Worm (Caenorhabditis elegans) whole organism, young adult: ENCODE data around the gene cyp-33E1.

ENCODE experiments used
- C06A6.2 ChIP-seq: fragments of 200-800 bp; sonication (Bioruptor generic); conservative IDR thresholded peaks from 2 replicates; pipeline ENCODE4 v1.3.6; 2022; ENCODE audit warnings: missing genetic modification characterization, missing compliant biosample characterization
- C17E4.6 ChIP-seq: fragments of 200-800 bp; sonication (Bioruptor generic); IDR thresholded peaks from 2 replicates; pipeline ENCODE4 v1.3.6; 2022; ENCODE audit warnings: missing genetic modification reagents, missing genetic modification characterization, missing compliant biosample characterization
- F23B12.7 ChIP-seq: sonication (generic microtip); optimal IDR thresholded peaks from 2 replicates; lab custom pipeline; 2017; ENCODE audit warnings: missing genetic modification characterization, mild to moderate bottlenecking, missing compliant biosample characterization, antibody characterized with exemption, moderate library complexity; ENCODE audit not compliant: insufficient read depth
- F33H1.4 ChIP-seq: fragments of 200-800 bp; sonication (Bioruptor generic); IDR thresholded peaks from 2 replicates; pipeline ENCODE4 v1.3.6; 2022; ENCODE audit warnings: missing genetic modification reagents, missing genetic modification characterization, missing compliant biosample characterization
- F49E8.2 ChIP-seq: sonication (generic microtip); optimal IDR thresholded peaks from 3 replicates; lab custom pipeline; 2017; ENCODE audit warnings: missing genetic modification characterization, mild to moderate bottlenecking, missing compliant biosample characterization, antibody characterized with exemption, moderate library complexity; ENCODE audit not compliant: insufficient read depth
- F57C9.4 ChIP-seq: sonication (generic microtip); optimal IDR thresholded peaks from 2 replicates; lab custom pipeline; 2017; ENCODE audit warnings: mild to moderate bottlenecking, missing genetic modification characterization, missing compliant biosample characterization
- K11D2.4 ChIP-seq: fragments of 200-800 bp; sonication (Bioruptor generic); IDR thresholded peaks from 2 replicates; pipeline ENCODE4 v1.3.6; 2022; ENCODE audit warnings: missing genetic modification reagents, missing genetic modification characterization, missing compliant biosample characterization
- Y53G8AR.9 ChIP-seq: fragments of 200-800 bp; sonication (Bioruptor generic); conservative IDR thresholded peaks from 2 replicates; pipeline ENCODE4 v1.3.6; 2022; ENCODE audit warnings: missing genetic modification reagents, missing genetic modification characterization, missing compliant biosample characterization
- Y95B8A.8 ChIP-seq: fragments of 200-800 bp; sonication (Bioruptor generic); IDR thresholded peaks from 2 replicates; pipeline ENCODE4 v1.3.6; 2022; ENCODE audit warnings: missing genetic modification reagents, missing genetic modification characterization, missing compliant biosample characterization
- ama-1 ChIP-seq, 3 experiments: fragments of 150-350 bp in 1 of 3; sonication (generic microtip) in 2 of 3; optimal IDR thresholded peaks; 2 replicates each; lab custom pipeline; 2014 to 2018; ENCODE audit warnings: missing biosample characterization in 2 of 3, missing genetic modification characterization in 2 of 3, missing genetic modification reagents in 2 of 3
- attf-5 ChIP-seq: fragments of 200-800 bp; sonication (Bioruptor generic); optimal IDR thresholded peaks from 2 replicates; lab custom pipeline; 2018; ENCODE audit warnings: mild to moderate bottlenecking, missing genetic modification characterization, missing compliant biosample characterization
- cebp-2 ChIP-seq: fragments of 200-800 bp; sonication (Bioruptor generic); IDR thresholded peaks from 2 replicates; pipeline ENCODE4 v1.3.6; 2022; ENCODE audit warnings: missing genetic modification characterization, missing compliant biosample characterization
- ceh-40 ChIP-seq: fragments of 200-800 bp; sonication (Bioruptor generic); IDR thresholded peaks from 2 replicates; pipeline ENCODE4 v1.3.6; 2022; ENCODE audit warnings: missing genetic modification characterization, missing compliant biosample characterization
- ceh-79 ChIP-seq: sonication (generic microtip); optimal IDR thresholded peaks from 2 replicates; lab custom pipeline; 2017; ENCODE audit warnings: mild to moderate bottlenecking, missing genetic modification characterization, missing compliant biosample characterization
- chd-7 ChIP-seq: sonication (generic microtip); optimal IDR thresholded peaks from 2 replicates; lab custom pipeline; 2016; ENCODE audit warnings: mild to moderate bottlenecking, missing genetic modification characterization, moderate library complexity, missing compliant biosample characterization
- dpff-1 ChIP-seq: sonication (generic microtip); optimal IDR thresholded peaks from 2 replicates; lab custom pipeline; 2017; ENCODE audit warnings: mild to moderate bottlenecking, missing genetic modification characterization, missing compliant biosample characterization
- egl-18 ChIP-seq: fragments of 200-800 bp; sonication (Bioruptor generic); IDR thresholded peaks from 2 replicates; pipeline ENCODE4 v1.3.6; 2022; ENCODE audit warnings: missing genetic modification reagents, missing genetic modification characterization, missing compliant biosample characterization
- egl-44 ChIP-seq: fragments of 200-800 bp; sonication (Bioruptor generic); IDR thresholded peaks from 2 replicates; pipeline ENCODE4 v1.3.6; 2022; ENCODE audit warnings: missing genetic modification reagents, missing genetic modification characterization, missing compliant biosample characterization
- ekl-4 ChIP-seq: fragments of 200-800 bp; sonication (Bioruptor generic); IDR thresholded peaks from 2 replicates; pipeline ENCODE4 v1.3.6; 2022; ENCODE audit warnings: missing genetic modification reagents, missing genetic modification characterization, missing compliant biosample characterization
- gei-17 ChIP-seq: fragments of 200-800 bp; sonication (Bioruptor generic); optimal IDR thresholded peaks from 2 replicates; lab custom pipeline; 2018; ENCODE audit warnings: mild to moderate bottlenecking, missing genetic modification characterization, missing compliant biosample characterization
- him-1 ChIP-seq: sonication (generic microtip); optimal IDR thresholded peaks from 2 replicates; lab custom pipeline; 2016; ENCODE audit warnings: missing genotype, missing genetic modification reagents, missing genetic modification characterization, missing compliant biosample characterization
- hlh-12 ChIP-seq: sonication (generic microtip); optimal IDR thresholded peaks from 2 replicates; lab custom pipeline; 2016; ENCODE audit warnings: missing genetic modification characterization, missing compliant biosample characterization
- hmg-1.2 ChIP-seq: fragments of 200-800 bp; sonication (Bioruptor generic); IDR thresholded peaks from 2 replicates; pipeline ENCODE4 v1.3.6; 2022; ENCODE audit warnings: missing genetic modification reagents, missing genetic modification characterization, missing compliant biosample characterization
- hsf-1 ChIP-seq: fragments of 200-800 bp; sonication (Bioruptor generic); IDR thresholded peaks from 2 replicates; pipeline ENCODE4 v1.3.6; 2022; ENCODE audit warnings: missing genetic modification reagents, missing genetic modification characterization, missing compliant biosample characterization
- lag-1 ChIP-seq: fragments of 200-800 bp; sonication (Bioruptor generic); IDR thresholded peaks from 2 replicates; pipeline ENCODE4 v1.3.6; 2022; ENCODE audit warnings: missing genetic modification reagents, missing genetic modification characterization, missing compliant biosample characterization
- let-526 ChIP-seq: fragments of 200-800 bp; sonication (Bioruptor generic); IDR thresholded peaks from 2 replicates; pipeline ENCODE4 v1.3.6; 2022; ENCODE audit warnings: missing genetic modification reagents, missing genetic modification characterization, missing compliant biosample characterization
- lir-1 ChIP-seq: fragments of 200-800 bp; sonication (Bioruptor generic); conservative IDR thresholded peaks from 2 replicates; pipeline ENCODE4 v1.3.6; 2022; ENCODE audit warnings: missing genetic modification reagents, missing genetic modification characterization, missing compliant biosample characterization
- madf-3 ChIP-seq: fragments of 200-800 bp; sonication (Bioruptor generic); IDR thresholded peaks from 2 replicates; pipeline ENCODE4 v1.3.6; 2022; ENCODE audit warnings: missing genetic modification reagents, missing genetic modification characterization, missing compliant biosample characterization
- mcd-1 ChIP-seq: fragments of 200-800 bp; sonication (Bioruptor generic); IDR thresholded peaks from 2 replicates; pipeline ENCODE4 v1.3.6; 2022; ENCODE audit warnings: missing genetic modification reagents, missing genetic modification characterization, missing compliant biosample characterization
- pbrm-1 ChIP-seq: fragments of 200-800 bp; sonication (Bioruptor generic); IDR thresholded peaks from 2 replicates; pipeline ENCODE4 v1.3.6; 2022; ENCODE audit warnings: missing genetic modification reagents, missing genetic modification characterization, missing compliant biosample characterization
- rcor-1 ChIP-seq: fragments of 200-800 bp; sonication (Bioruptor generic); IDR thresholded peaks from 2 replicates; pipeline ENCODE4 v1.3.6; 2022; ENCODE audit warnings: missing genetic modification reagents, missing genetic modification characterization, missing compliant biosample characterization
- sea-2 ChIP-seq: fragments of 200-800 bp; sonication (Bioruptor generic); IDR thresholded peaks from 2 replicates; pipeline ENCODE4 v1.3.6; 2022; ENCODE audit warnings: missing genetic modification characterization, missing compliant biosample characterization
- snpc-1.1 ChIP-seq: sonication (generic microtip); optimal IDR thresholded peaks from 2 replicates; lab custom pipeline; 2017; ENCODE audit warnings: missing genetic modification characterization, mild to moderate bottlenecking, missing compliant biosample characterization, antibody characterized with exemption, moderate library complexity, missing genotype, missing genetic modification reagents; ENCODE audit not compliant: insufficient read depth
- snpc-4 ChIP-seq, 5 experiments: fragments of 150-350 bp in 1 of 5; sonication (generic microtip) in 4 of 5; optimal IDR thresholded peaks; 2 replicates each; lab custom pipeline; 2014 to 2018; ENCODE audit warnings: missing genetic modification characterization in 5 of 5, missing biosample characterization in 3 of 5, antibody characterized with exemption in 2 of 5, mild to moderate bottlenecking in 2 of 5, missing compliant biosample characterization in 2 of 5, missing genotype in 2 of 5, moderate library complexity in 2 of 5, missing genetic modification reagents in 1 of 5
- sptf-2 ChIP-seq: fragments of 200-800 bp; sonication (Bioruptor generic); optimal IDR thresholded peaks from 2 replicates; lab custom pipeline; 2018; ENCODE audit warnings: mild to moderate bottlenecking, missing genetic modification characterization, missing compliant biosample characterization
- ztf-18 ChIP-seq: sonication (generic microtip); optimal IDR thresholded peaks from 2 replicates; lab custom pipeline; 2016; ENCODE audit warnings: missing genotype, mild to moderate bottlenecking, missing genetic modification characterization, missing compliant biosample characterization

cyp-33E1 gene

DNA sequence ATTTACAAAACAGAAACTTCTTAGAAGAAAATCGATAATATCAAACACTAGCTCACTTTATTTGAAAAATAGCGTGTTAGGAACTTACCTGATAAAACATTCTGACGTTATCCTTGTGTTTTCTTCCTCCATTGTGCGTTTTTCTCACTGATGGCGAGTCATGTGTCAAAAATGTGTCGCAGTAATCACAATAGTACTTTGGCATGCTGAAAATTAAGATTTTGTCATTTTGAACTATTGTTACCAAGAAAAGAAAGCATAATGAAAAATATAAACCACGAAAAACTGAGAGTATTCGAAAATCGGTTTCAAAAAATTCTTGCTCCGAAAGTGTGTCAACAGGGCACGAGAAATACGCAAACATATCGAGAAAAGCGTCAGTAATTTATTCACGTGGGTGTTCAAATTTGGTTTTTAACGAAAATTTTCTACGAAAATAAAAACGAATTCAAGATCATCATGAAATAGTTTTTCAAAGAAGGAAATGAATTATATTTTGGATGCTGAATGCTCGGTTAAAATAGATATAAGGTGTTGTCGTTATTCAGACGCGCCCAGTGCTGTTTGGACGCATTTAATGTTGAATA lies 39.3 kb upstream of the cyp-33E1 start, which contains the start of gene snrp-3 (continued):
- TF ChIP-seq madf-3 (GFP tag; lab: Robert Waterston, UW) (0 out of 2 replicates have a peak, but pooled peaks have one; percentile 31), hlh-12 (tag; lab: Kevin White, UChicago) (no peak), F23B12.7 (tag; lab: Kevin White, UChicago) (peak; percentile 2), mcd-1 (GFP tag; lab: Robert Waterston, UW) (peak; percentile 76), cebp-2 (no peak), hsf-1 (GFP tag; lab: Robert Waterston, UW) (peak; percentile 32; the same call in 1 of the 2 replicates), ama-1 (optimal IDR thresholded peaks at IDR 0.05; lab: Kevin White, UChicago) (no peak), ama-1 (GFP tag; optimal IDR thresholded peaks at IDR 0.05; lab: Kevin White, UChicago) (no peak), sptf-2 (GFP tag; lab: Kevin White, UChicago) (no peak)

DNA sequence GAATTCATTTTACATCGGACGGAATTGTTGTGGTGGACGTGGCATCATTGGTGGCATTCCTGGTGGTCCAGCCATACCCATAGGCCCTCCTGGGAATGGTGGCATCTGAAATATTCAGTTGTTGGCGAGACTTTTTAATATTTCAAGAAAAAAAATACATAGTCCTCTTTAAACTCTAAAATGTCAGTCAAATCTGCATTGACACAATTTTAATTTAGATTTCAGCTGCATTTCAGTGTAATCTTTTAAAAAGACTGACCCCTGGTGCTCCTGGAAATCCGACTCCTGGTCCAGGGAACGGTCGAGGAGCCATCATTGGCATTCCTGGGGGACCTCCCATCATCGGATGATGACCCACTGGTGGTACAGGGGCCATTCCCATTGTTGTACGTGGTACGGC lies 38.6 kb upstream of the cyp-33E1 start:
- TF ChIP-seq Y95B8A.8 (GFP tag; lab: Robert Waterston, UW) (0 out of 2 replicates have a peak, but pooled peaks have one; percentile 11), F57C9.4 (tag; lab: Kevin White, UChicago) (no peak)

DNA sequence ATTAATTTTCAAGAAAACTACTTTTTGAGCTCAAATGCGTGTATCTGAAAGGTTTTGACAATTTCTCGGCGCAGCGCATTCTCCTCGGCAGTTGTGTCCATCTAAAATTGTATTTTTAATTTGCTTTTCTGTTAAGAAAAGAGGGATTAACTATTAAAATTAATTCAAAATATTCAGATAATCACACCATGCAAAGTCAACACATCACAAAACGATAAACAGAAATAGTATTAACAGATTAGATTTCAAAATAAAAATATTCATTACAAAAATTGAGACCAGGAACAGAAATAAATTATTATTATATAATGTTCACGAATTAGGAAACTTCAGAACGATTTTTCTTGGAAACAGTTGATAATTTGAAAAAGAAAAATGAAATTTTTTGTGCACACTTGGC lies 38.1 kb upstream of the cyp-33E1 start, which contains the start of gene pole-2:
Gene pole-2, minus strand, starts transcription at position 101 of the 400 bp plus-strand sequence.
- TF ChIP-seq gei-17 (GFP tag; lab: Kevin White, UChicago) (no peak), mcd-1 (GFP tag; lab: Robert Waterston, UW) (no peak), him-1 (tag; lab: Kevin White, UChicago) (no peak), C06A6.2 (no peak), pbrm-1 (no peak), ceh-40 (GFP tag; lab: Robert Waterston, UW) (no peak), ceh-79 (no peak), attf-5 (GFP tag; lab: Kevin White, UChicago) (no peak), sea-2 (no peak), snpc-4 (GFP tag; optimal IDR thresholded peaks at IDR 0.05; lab: Kevin White, UChicago) (no peak), snpc-4 (tag; optimal IDR thresholded peaks at IDR 0.05; lab: Kevin White, UChicago) (peak in 1 of 4 experiments; percentile 14), hsf-1 (GFP tag; lab: Robert Waterston, UW) (peak; percentile 16; the same call in 1 of the 2 replicates), C17E4.6 (no peak), ekl-4 (no peak), Y53G8AR.9 (GFP tag; lab: Robert Waterston, UW) (0 out of 2 replicates have a peak, but pooled peaks have one; percentile 40), lir-1 (GFP tag; lab: Robert Waterston, UW) (no peak), chd-7 (tag; lab: Kevin White, UChicago) (no peak), egl-44 (no peak), lag-1 (GFP tag; lab: Robert Waterston, UW) (no peak), egl-18 (no peak), F33H1.4 (GFP tag; lab: Robert Waterston, UW) (no peak), K11D2.4 (GFP tag; lab: Robert Waterston, UW) (no peak), let-526 (GFP tag; lab: Robert Waterston, UW) (no peak), snpc-1.1 (tag; lab: Kevin White, UChicago) (no peak), hmg-1.2 (no peak), ztf-18 (tag; lab: Kevin White, UChicago) (no peak), rcor-1 (GFP tag; lab: Robert Waterston, UW) (no peak), dpff-1 (tag; lab: Kevin White, UChicago) (no peak), ama-1 (optimal IDR thresholded peaks at IDR 0.05; lab: Kevin White, UChicago) (no peak), ama-1 (GFP tag; optimal IDR thresholded peaks at IDR 0.05; lab: Kevin White, UChicago) (peak in 1 of 2 experiments; percentile 60), F49E8.2 (tag; lab: Kevin White, UChicago) (peak; percentile 3)
